Worm (Caenorhabditis elegans): ENCODE results near the gene gpn-1.

gpn-1 gene

ce11 chrX:15681393-15681792, at the start of gene gpn-1:
gpn-1 (plus strand) TSS chrX:15681693.
- TF ChIP-seq him-1 (tag; optimal IDR thresholded peaks at IDR 0.05) (no peak), W03F9.2 (tag; optimal IDR thresholded peaks at IDR 0.05) (no peak), dao-5 (tag; optimal IDR thresholded peaks at IDR 0.05) (no peak)

- no peak for TF ChIP-seq W03F9.2 (tag; optimal IDR thresholded peaks at IDR 0.05)
- peak; percentile 57 for TF ChIP-seq him-1 (tag; optimal IDR thresholded peaks at IDR 0.05)
- no peak for TF ChIP-seq dao-5 (tag; optimal IDR thresholded peaks at IDR 0.05)
These were observed 47.5 kb upstream of the gpn-1 start for ce11 chrX:15633964-15634363.

ce11 chrX:15640603-15641002, 40.9 kb upstream of the gpn-1 start, which contains the start of gene K09E9.7:
K09E9.7 (plus strand) TSS chrX:15640903.
- TF ChIP-seq him-1 (tag; optimal IDR thresholded peaks at IDR 0.05) (no peak), W03F9.2 (tag; optimal IDR thresholded peaks at IDR 0.05) (no peak), dao-5 (tag; optimal IDR thresholded peaks at IDR 0.05) (no peak)

DNA sequence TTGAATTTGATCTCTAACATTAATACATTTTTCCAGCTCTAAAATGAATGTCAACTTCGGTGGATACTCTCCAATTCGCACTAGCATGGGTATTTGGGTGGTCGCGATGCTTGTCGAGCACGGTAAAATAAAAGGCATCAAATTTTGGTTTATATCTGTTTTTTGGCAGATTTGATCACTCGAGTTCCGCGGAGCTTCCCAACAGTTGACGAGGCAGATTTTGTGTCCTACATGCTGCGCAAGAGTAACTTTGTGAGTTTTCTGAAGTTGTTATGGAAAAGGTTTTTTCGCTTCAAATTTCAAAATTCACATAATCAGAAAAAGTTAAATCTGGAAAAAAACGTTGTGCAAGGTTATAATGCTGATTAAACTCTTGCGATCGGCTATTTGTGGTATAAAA, 40.1 kb upstream of the gpn-1 start:
- no peak for TF ChIP-seq him-1 (tag; optimal IDR thresholded peaks at IDR 0.05)
- no peak for TF ChIP-seq dao-5 (tag; optimal IDR thresholded peaks at IDR 0.05)
- no peak for TF ChIP-seq W03F9.2 (tag; optimal IDR thresholded peaks at IDR 0.05)

DNA sequence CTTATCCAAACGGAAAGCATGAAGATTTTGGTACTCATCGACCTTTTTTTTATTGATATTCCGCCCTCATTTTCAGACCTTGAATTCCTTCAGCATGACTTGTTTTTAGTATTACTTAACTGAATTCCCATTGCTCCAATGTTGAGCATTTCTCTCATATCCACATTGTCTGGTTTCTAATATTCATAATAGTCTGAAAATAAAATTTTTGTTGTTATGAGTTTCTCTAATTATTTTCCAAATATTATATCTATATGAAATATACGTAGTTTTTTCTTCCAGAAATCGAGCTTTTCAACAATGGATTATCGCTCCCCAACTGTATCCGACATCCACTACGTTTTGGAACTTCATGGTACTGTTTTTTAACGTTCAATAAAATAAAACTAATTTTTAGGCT, 38.9 kb upstream of the gpn-1 start, which contains the start of gene H08J19.1:
Gene H08J19.1 (plus strand): TSS at position 301 of the 400 bp plus-strand sequence.
- TF ChIP-seq dao-5 (tag; optimal IDR thresholded peaks at IDR 0.05) (no peak), W03F9.2 (tag; optimal IDR thresholded peaks at IDR 0.05) (no peak), him-1 (tag; optimal IDR thresholded peaks at IDR 0.05) (no peak)

DNA sequence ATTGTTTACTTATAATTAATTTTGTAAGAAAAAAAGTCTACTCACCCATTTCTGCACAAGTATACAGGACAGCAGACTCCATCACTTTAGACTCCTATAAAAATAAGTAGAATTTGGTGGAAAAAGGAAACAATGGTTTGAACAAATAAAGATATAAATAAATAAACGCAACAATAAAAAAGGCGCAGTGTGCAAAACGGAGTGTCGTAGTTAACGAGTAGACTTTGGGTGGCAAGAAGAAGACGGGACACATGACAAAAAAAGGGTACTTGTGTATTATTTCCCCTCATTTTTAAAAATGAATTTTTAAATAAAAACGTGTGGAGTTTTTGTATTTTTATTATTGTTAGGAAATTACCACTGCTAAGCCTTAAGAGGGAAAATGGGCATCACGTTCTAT, 34.2 kb upstream of the gpn-1 start, which contains the start of gene F59D12.5:
Gene F59D12.5 (minus strand): TSS at position 94 of the 400 bp plus-strand sequence.
- no peak for TF ChIP-seq W03F9.2 (tag; optimal IDR thresholded peaks at IDR 0.05)
- TF ChIP-seq dao-5 (tag; optimal IDR thresholded peaks at IDR 0.05), result no peak
- no peak for TF ChIP-seq him-1 (tag; optimal IDR thresholded peaks at IDR 0.05)

DNA sequence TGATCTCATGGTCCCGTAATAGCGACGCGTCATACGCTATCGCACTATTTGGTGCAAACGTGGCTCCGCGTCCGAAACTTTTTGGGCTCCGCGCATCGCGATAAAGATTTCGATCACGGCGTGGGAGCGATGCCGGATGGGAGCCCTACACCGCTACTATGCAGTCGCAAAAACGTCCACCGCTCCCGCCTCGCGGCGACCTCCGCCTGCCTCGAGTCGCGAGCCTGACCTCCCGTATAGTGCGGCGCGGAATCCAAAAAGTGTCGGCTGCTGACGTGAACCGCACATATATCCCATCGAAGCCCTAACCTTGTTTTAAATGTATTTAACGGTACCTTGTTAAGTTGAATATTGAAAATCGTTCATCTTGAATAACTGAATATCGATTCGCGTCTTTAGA, 31.1 kb upstream of the gpn-1 start:
- TF ChIP-seq dao-5 (tag; optimal IDR thresholded peaks at IDR 0.05), result no peak
- TF ChIP-seq W03F9.2 (tag; optimal IDR thresholded peaks at IDR 0.05), result no peak
- TF ChIP-seq him-1 (tag; optimal IDR thresholded peaks at IDR 0.05), result no peak

ce11 chrX:15650919-15651420, 30.5 kb upstream of the gpn-1 start, which contains the start of gene F59D12.3:
F59D12.3 (minus strand) TSS chrX:15650969.
- TF ChIP-seq W03F9.2 (tag; optimal IDR thresholded peaks at IDR 0.05), result no peak
- TF ChIP-seq him-1 (tag; optimal IDR thresholded peaks at IDR 0.05), result no peak
- no peak for TF ChIP-seq dao-5 (tag; optimal IDR thresholded peaks at IDR 0.05)

ce11 chrX:15653196-15653595, 28.3 kb upstream of the gpn-1 start:
- TF ChIP-seq him-1 (tag; optimal IDR thresholded peaks at IDR 0.05) (no peak), W03F9.2 (tag; optimal IDR thresholded peaks at IDR 0.05) (no peak), dao-5 (tag; optimal IDR thresholded peaks at IDR 0.05) (no peak)

- no peak for TF ChIP-seq dao-5 (tag; optimal IDR thresholded peaks at IDR 0.05)
- no peak for TF ChIP-seq him-1 (tag; optimal IDR thresholded peaks at IDR 0.05)
- TF ChIP-seq W03F9.2 (tag; optimal IDR thresholded peaks at IDR 0.05), result no peak
These were observed 26.5 kb upstream of the gpn-1 start for ce11 chrX:15654969-15655368.

DNA sequence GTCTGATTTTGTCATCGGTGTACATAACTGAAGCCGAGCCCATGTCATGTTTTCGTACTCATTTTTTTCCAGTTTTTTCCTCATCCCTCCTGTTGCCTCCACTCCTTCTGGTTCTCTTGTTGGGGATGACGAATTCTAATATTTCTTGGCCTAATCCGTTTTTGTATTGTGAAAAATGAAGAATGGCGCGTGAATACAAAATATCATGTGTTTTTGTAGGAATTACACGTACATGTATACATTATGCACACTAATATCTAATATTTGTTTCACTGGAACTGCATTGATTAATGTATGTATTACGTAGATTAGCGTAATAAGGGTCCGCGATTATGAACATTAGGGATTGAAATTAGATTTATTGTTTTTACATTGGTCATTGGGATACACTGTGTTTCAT, 25.9 kb upstream of the gpn-1 start:
- TF ChIP-seq him-1 (tag; optimal IDR thresholded peaks at IDR 0.05) (no peak), dao-5 (tag; optimal IDR thresholded peaks at IDR 0.05) (no peak), W03F9.2 (tag; optimal IDR thresholded peaks at IDR 0.05) (no peak)

ce11 chrX:15657773-15658172, 23.7 kb upstream of the gpn-1 start:
- TF ChIP-seq him-1 (tag; optimal IDR thresholded peaks at IDR 0.05) (no peak), W03F9.2 (tag; optimal IDR thresholded peaks at IDR 0.05) (no peak), dao-5 (tag; optimal IDR thresholded peaks at IDR 0.05) (no peak)

ce11 chrX:15659561-15659960, 21.9 kb upstream of the gpn-1 start:
- no peak for TF ChIP-seq dao-5 (tag; optimal IDR thresholded peaks at IDR 0.05)
- no peak for TF ChIP-seq him-1 (tag; optimal IDR thresholded peaks at IDR 0.05)
- no peak for TF ChIP-seq W03F9.2 (tag; optimal IDR thresholded peaks at IDR 0.05)

ce11 chrX:15663740-15664139, 17.8 kb upstream of the gpn-1 start:
- TF ChIP-seq him-1 (tag; optimal IDR thresholded peaks at IDR 0.05) (no peak), dao-5 (tag; optimal IDR thresholded peaks at IDR 0.05) (no peak), W03F9.2 (tag; optimal IDR thresholded peaks at IDR 0.05) (no peak)

ce11 chrX:15666169-15666811, 15.2 kb upstream of the gpn-1 start, which contains the start of gene pcdr-1:
pcdr-1 (plus strand) TSS chrX:15666761.
- TF ChIP-seq W03F9.2 (tag; optimal IDR thresholded peaks at IDR 0.05) (no peak), dao-5 (tag; optimal IDR thresholded peaks at IDR 0.05) (no peak), him-1 (tag; optimal IDR thresholded peaks at IDR 0.05) (no peak)
